Worm (Caenorhabditis elegans) whole organism, mixed stage, embryonic: ENCODE data around the gene K06H7.7.

Experiments used
- M03D4.4 ChIP-seq: sonication (generic microtip); optimal IDR thresholded peaks from 2 replicates; lab custom pipeline; 2017; ENCODE audit warnings: mild to moderate bottlenecking, missing genetic modification characterization, missing compliant biosample characterization
- blmp-1 ChIP-seq: fragments of 150-350 bp; optimal IDR thresholded peaks from 2 replicates; lab custom pipeline; 2014; ENCODE audit warnings: missing biosample characterization, missing genetic modification characterization
- ceh-39 ChIP-seq: fragments of 150-350 bp; optimal IDR thresholded peaks from 2 replicates; lab custom pipeline; 2014; ENCODE audit warnings: missing biosample characterization, missing genetic modification characterization
- ceh-43 ChIP-seq: fragments of 200-800 bp; sonication (Bioruptor generic); optimal IDR thresholded peaks from 2 replicates; lab custom pipeline; 2018; ENCODE audit warnings: mild to moderate bottlenecking, missing genetic modification characterization, moderate library complexity, missing compliant biosample characterization
- ceh-83 ChIP-seq: fragments of 200-800 bp; sonication (Bioruptor generic); optimal IDR thresholded peaks from 2 replicates; lab custom pipeline; 2018; ENCODE audit warnings: mild to moderate bottlenecking, missing genetic modification characterization, missing compliant biosample characterization
- ces-1 ChIP-seq: fragments of 150-350 bp; optimal IDR thresholded peaks from 2 replicates; lab custom pipeline; 2014; ENCODE audit warnings: missing biosample characterization, missing genetic modification reagents, missing genetic modification characterization
- cnd-1 ChIP-seq: fragments of 200-800 bp; sonication (Bioruptor generic); optimal IDR thresholded peaks from 2 replicates; lab custom pipeline; 2018; ENCODE audit warnings: mild to moderate bottlenecking, missing genetic modification characterization, missing compliant biosample characterization
- drap-1 ChIP-seq: fragments of 200-800 bp; sonication (Bioruptor generic); optimal IDR thresholded peaks from 3 replicates; lab custom pipeline; 2018; ENCODE audit warnings: mild to moderate bottlenecking, missing genetic modification characterization, missing compliant biosample characterization
- elt-1 ChIP-seq: sonication (generic microtip); optimal IDR thresholded peaks from 2 replicates; lab custom pipeline; 2017; ENCODE audit warnings: missing genetic modification characterization, mild to moderate bottlenecking, missing compliant biosample characterization, antibody characterized with exemption, moderate library complexity, borderline replicate concordance; ENCODE audit not compliant: insufficient read depth
- elt-3 ChIP-seq: fragments of 150-350 bp; optimal IDR thresholded peaks from 2 replicates; lab custom pipeline; 2014; ENCODE audit warnings: missing biosample characterization, missing genetic modification characterization
- flh-1 ChIP-seq: fragments of 200-800 bp; sonication (Bioruptor generic); optimal IDR thresholded peaks from 2 replicates; lab custom pipeline; 2018; ENCODE audit warnings: mild to moderate bottlenecking, missing genetic modification characterization, moderate library complexity, missing compliant biosample characterization
- ham-2 ChIP-seq: fragments of 200-800 bp; sonication (Bioruptor generic); optimal IDR thresholded peaks from 2 replicates; lab custom pipeline; 2018; ENCODE audit warnings: mild to moderate bottlenecking, missing genetic modification characterization, missing compliant biosample characterization
- hlh-1 ChIP-seq: fragments of 150-350 bp; optimal IDR thresholded peaks from 2 replicates; lab custom pipeline; 2014; ENCODE audit warnings: missing biosample characterization, missing genetic modification reagents, missing genetic modification characterization
- lin-13 ChIP-seq: fragments of 150-350 bp; optimal IDR thresholded peaks from 2 replicates; lab custom pipeline; 2014; ENCODE audit warnings: missing biosample characterization, missing genetic modification characterization
- lin-32 ChIP-seq: fragments of 200-800 bp; sonication (Bioruptor generic); optimal IDR thresholded peaks from 2 replicates; lab custom pipeline; 2018; ENCODE audit warnings: mild to moderate bottlenecking, missing genetic modification characterization, missing compliant biosample characterization
- lsy-2 ChIP-seq: fragments of 150-350 bp; optimal IDR thresholded peaks from 2 replicates; lab custom pipeline; 2014; ENCODE audit warnings: missing biosample characterization, missing genetic modification characterization
- mab-5 ChIP-seq: fragments of 150-350 bp; optimal IDR thresholded peaks from 2 replicates; lab custom pipeline; 2014; ENCODE audit warnings: missing biosample characterization, missing genetic modification characterization
- mep-1 ChIP-seq: fragments of 150-350 bp; optimal IDR thresholded peaks from 2 replicates; lab custom pipeline; 2017; ENCODE audit warnings: missing biosample characterization, missing genetic modification reagents, missing genetic modification characterization, inconsistent platforms
- mls-2 ChIP-seq: sonication (generic microtip); optimal IDR thresholded peaks from 2 replicates; lab custom pipeline; 2016; ENCODE audit warnings: mild to moderate bottlenecking, missing genetic modification characterization, moderate library complexity, missing compliant biosample characterization
- nhr-2 ChIP-seq: fragments of 150-350 bp; optimal IDR thresholded peaks from 2 replicates; lab custom pipeline; 2014; ENCODE audit warnings: missing biosample characterization, missing genetic modification characterization
- nhr-237 ChIP-seq: fragments of 150-350 bp; optimal IDR thresholded peaks from 2 replicates; lab custom pipeline; 2014; ENCODE audit warnings: missing biosample characterization, missing genetic modification characterization
- nhr-28 ChIP-seq: fragments of 150-350 bp; optimal IDR thresholded peaks from 2 replicates; lab custom pipeline; 2014; ENCODE audit warnings: missing biosample characterization, missing genetic modification characterization
- nhr-76 ChIP-seq: sonication (generic microtip); optimal IDR thresholded peaks from 2 replicates; lab custom pipeline; 2017; ENCODE audit warnings: missing biosample characterization, missing genetic modification characterization
- pha-4 ChIP-seq: fragments of 150-350 bp; optimal IDR thresholded peaks from 2 replicates; lab custom pipeline; 2018; ENCODE audit warnings: missing biosample characterization, missing genetic modification reagents, missing genetic modification characterization
- snpc-4 ChIP-seq: fragments of 150-350 bp; optimal IDR thresholded peaks from 2 replicates; lab custom pipeline; 2014; ENCODE audit warnings: missing biosample characterization, missing genetic modification characterization
- sptf-1 ChIP-seq: sonication (generic microtip); optimal IDR thresholded peaks from 2 replicates; lab custom pipeline; 2017; ENCODE audit warnings: mild to moderate bottlenecking, missing genetic modification characterization, moderate library complexity, missing compliant biosample characterization
- tbx-8 ChIP-seq: fragments of 200-800 bp; sonication (Bioruptor generic); optimal IDR thresholded peaks from 2 replicates; lab custom pipeline; 2018; ENCODE audit warnings: mild to moderate bottlenecking, missing genetic modification characterization, moderate library complexity, missing compliant biosample characterization
- unc-39 ChIP-seq: fragments of 150-350 bp; optimal IDR thresholded peaks from 2 replicates; lab custom pipeline; 2014; ENCODE audit warnings: missing biosample characterization, missing genetic modification characterization
- unc-62 ChIP-seq: fragments of 150-350 bp; optimal IDR thresholded peaks from 2 replicates; lab custom pipeline; 2014; ENCODE audit warnings: missing biosample characterization, missing genetic modification reagents, missing genetic modification characterization
- zip-8 ChIP-seq: fragments of 150-350 bp; optimal IDR thresholded peaks from 2 replicates; lab custom pipeline; 2014; ENCODE audit warnings: missing biosample characterization, missing genetic modification characterization
- ztf-11 ChIP-seq: fragments of 150-350 bp; optimal IDR thresholded peaks from 2 replicates; lab custom pipeline; 2014; ENCODE audit warnings: missing biosample characterization, missing genetic modification characterization

Gene K06H7.7

DNA sequence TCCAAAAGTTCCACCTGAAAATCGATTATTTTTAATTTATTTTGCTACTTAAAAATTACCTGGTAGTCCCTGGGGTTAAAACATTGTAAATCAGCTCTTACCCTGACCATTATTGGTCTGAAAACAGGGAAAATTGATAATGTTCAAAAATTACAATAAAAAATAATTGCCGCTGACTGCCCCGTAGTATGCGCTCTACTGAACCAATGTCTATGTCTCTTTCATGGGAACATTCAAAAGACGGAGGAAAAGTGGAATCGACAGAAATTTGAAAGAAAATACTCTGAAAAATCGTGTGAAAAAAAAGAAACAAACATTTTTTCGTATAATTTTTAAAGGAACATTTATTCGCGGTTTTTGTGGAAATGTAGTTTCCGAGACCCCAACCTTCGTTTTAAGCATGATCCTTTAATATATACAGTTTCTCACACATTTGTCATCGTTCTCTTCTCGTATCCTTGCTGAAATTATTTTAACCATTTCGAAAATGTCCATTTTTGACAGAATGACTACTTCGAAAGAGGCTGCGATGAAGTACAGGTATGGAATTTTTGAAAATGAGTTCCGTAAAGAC is 5.0 kb downstream of the K06H7.7 start, which contains the start of the genes dcr-1 and apc-2:
Gene dcr-1 (minus strand): TSS at position 117 of the 574 bp plus-strand sequence.
Gene apc-2 (plus strand): TSS at position 465 of the 574 bp plus-strand sequence.
- TF ChIP-seq tbx-8 (GFP tag; lab: Kevin White, UChicago): no peak
- TF ChIP-seq zip-8 (tag; lab: Kevin White, UChicago): no peak
- no peak for TF ChIP-seq hlh-1 (tag; lab: Kevin White, UChicago)
- no peak for TF ChIP-seq pha-4 (tag; lab: Kevin White, UChicago)
- no peak for TF ChIP-seq cnd-1 (tag; lab: Kevin White, UChicago)
- no peak for TF ChIP-seq ceh-43

- no peak for TF ChIP-seq drap-1
- TF ChIP-seq pha-4 (tag; lab: Kevin White, UChicago): no peak
- TF ChIP-seq mep-1 (tag; lab: Kevin White, UChicago): no peak
- no peak for TF ChIP-seq mab-5 (tag; lab: Kevin White, UChicago)
- no peak for TF ChIP-seq elt-3 (tag; lab: Kevin White, UChicago)
Observed at ce11 chrIII:8077180-8077579, 8.1 kb downstream of the K06H7.7 start.

ce11 chrIII:8069206-8069605 is 16.1 kb downstream of the K06H7.7 start:
- TF ChIP-seq sptf-1 (tag; lab: Kevin White, UChicago) (peak; percentile 34), unc-62 (GFP tag; lab: Kevin White, UChicago) (no peak), elt-3 (tag; lab: Kevin White, UChicago) (no peak), M03D4.4 (tag; lab: Kevin White, UChicago) (peak; percentile 36), ceh-43 (no peak), nhr-237 (tag; lab: Kevin White, UChicago) (no peak), ztf-11 (tag; lab: Kevin White, UChicago) (no peak), ceh-39 (tag; lab: Kevin White, UChicago) (no peak), lin-13 (tag; lab: Kevin White, UChicago) (no peak), cnd-1 (tag; lab: Kevin White, UChicago) (peak; percentile 16), zip-8 (tag; lab: Kevin White, UChicago) (no peak), drap-1 (no peak), ham-2 (GFP tag; lab: Kevin White, UChicago) (no peak), hlh-1 (tag; lab: Kevin White, UChicago) (no peak), nhr-28 (tag; lab: Kevin White, UChicago) (no peak), snpc-4 (no peak), mls-2 (tag; lab: Kevin White, UChicago) (peak; percentile 2), nhr-2 (no peak), lin-32 (GFP tag; lab: Kevin White, UChicago) (no peak), nhr-76 (tag; lab: Kevin White, UChicago) (no peak)

ce11 chrIII:8067798-8068197 is 17.5 kb downstream of the K06H7.7 start:
- TF ChIP-seq mep-1 (tag; lab: Kevin White, UChicago) (no peak), lin-13 (tag; lab: Kevin White, UChicago) (no peak), elt-1 (tag; lab: Kevin White, UChicago) (no peak), ceh-43 (no peak), lsy-2 (tag; lab: Kevin White, UChicago) (no peak), ham-2 (GFP tag; lab: Kevin White, UChicago) (no peak), mls-2 (tag; lab: Kevin White, UChicago) (no peak), unc-39 (tag; lab: Kevin White, UChicago) (no peak), ceh-83 (GFP tag; lab: Kevin White, UChicago) (no peak), flh-1 (no peak), sptf-1 (tag; lab: Kevin White, UChicago) (no peak), hlh-1 (tag; lab: Kevin White, UChicago) (no peak), ces-1 (GFP tag; lab: Kevin White, UChicago) (no peak), lin-32 (GFP tag; lab: Kevin White, UChicago) (no peak), nhr-237 (tag; lab: Kevin White, UChicago) (no peak), nhr-28 (tag; lab: Kevin White, UChicago) (no peak), M03D4.4 (tag; lab: Kevin White, UChicago) (no peak), blmp-1 (tag; lab: Kevin White, UChicago) (no peak)

ce11 chrIII:8066989-8067388 is 18.3 kb downstream of the K06H7.7 start, which contains the start of gene pros-1:
Gene pros-1, plus strand, starts transcription at chrIII:8067289.
- TF ChIP-seq M03D4.4 (tag; lab: Kevin White, UChicago) (no peak), unc-39 (tag; lab: Kevin White, UChicago) (no peak), elt-1 (tag; lab: Kevin White, UChicago) (no peak), flh-1 (no peak), hlh-1 (tag; lab: Kevin White, UChicago) (no peak), drap-1 (no peak), ceh-83 (GFP tag; lab: Kevin White, UChicago) (no peak), nhr-237 (tag; lab: Kevin White, UChicago) (no peak), ceh-43 (no peak), snpc-4 (no peak)
